Worm (Caenorhabditis elegans): ENCODE results near the gene C24B9.3.

Gene C24B9.3

DNA sequence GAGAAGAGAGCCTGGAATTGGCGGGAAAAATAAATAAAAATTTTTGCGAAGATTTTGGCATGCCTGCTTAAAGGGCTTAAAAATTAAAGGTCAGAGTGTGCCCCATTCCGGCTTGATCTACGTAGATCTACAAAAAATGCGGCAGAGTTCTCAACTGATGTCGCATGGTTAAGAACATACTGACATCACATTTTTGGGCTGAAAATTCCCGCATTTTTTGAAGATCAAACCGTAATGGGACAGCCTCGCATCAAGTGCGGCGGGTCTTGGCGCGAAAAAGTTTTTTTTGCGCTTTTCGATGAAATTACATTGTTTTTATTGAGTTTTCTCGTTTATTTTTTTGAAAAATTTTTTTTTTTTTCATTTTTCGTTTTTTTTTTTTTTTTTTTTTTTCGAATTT is 20.5 kb downstream of the C24B9.3 start:
- no peak for TF ChIP-seq W03F9.2 (tag; optimal IDR thresholded peaks at IDR 0.05)
- TF ChIP-seq him-1 (tag; optimal IDR thresholded peaks at IDR 0.05): no peak
- no peak for TF ChIP-seq dao-5 (tag; optimal IDR thresholded peaks at IDR 0.05)

ce11 chrV:2690478-2690877 is 20.9 kb downstream of the C24B9.3 start:
- TF ChIP-seq him-1 (tag; optimal IDR thresholded peaks at IDR 0.05) (no peak), dao-5 (tag; optimal IDR thresholded peaks at IDR 0.05) (no peak), W03F9.2 (tag; optimal IDR thresholded peaks at IDR 0.05) (no peak)

- TF ChIP-seq him-1 (tag; optimal IDR thresholded peaks at IDR 0.05) (no peak), dao-5 (tag; optimal IDR thresholded peaks at IDR 0.05) (no peak), W03F9.2 (tag; optimal IDR thresholded peaks at IDR 0.05) (no peak)
These were observed 22.8 kb downstream of the C24B9.3 start for ce11 chrV:2688562-2688961.

DNA sequence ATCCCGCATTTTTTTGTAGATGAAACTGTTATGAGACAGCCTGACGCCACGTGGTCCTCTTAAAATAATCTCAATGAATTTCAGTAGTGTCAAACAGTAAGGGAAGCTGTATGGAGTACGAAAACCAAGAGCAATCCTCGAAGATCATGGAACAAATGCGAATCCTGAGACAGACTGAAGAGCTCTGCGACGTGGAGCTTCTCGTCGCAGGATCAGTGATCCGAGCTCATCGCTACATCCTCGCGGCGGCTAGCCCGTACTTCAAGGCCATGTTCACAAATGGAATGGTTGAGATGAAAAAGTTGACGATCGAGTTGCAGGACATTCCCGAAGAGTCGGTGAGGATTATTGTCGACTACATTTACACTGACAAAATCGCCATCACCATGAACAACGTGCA is 27.2 kb downstream of the C24B9.3 start:
- TF ChIP-seq dao-5 (tag; optimal IDR thresholded peaks at IDR 0.05): no peak
- no peak for TF ChIP-seq him-1 (tag; optimal IDR thresholded peaks at IDR 0.05)
- TF ChIP-seq W03F9.2 (tag; optimal IDR thresholded peaks at IDR 0.05): no peak

DNA sequence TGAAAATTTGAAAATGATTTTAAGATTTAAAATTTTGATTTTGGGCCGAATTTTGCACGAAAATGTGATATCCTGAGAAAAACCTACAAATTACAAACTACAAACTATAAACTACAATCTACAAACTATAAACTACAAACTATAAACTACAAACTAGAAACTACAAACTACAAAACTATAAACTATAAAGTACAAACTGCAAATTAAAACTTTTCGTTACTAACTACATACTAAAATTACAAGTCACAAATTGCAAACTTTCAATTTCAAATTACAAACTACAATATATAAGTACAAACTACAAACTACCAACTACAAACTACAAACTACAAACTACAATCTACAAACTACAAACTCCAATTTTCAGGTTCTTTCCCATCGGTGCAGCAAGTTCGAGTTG is 27.9 kb downstream of the C24B9.3 start:
- no peak for TF ChIP-seq W03F9.2 (tag; optimal IDR thresholded peaks at IDR 0.05)
- TF ChIP-seq him-1 (tag; optimal IDR thresholded peaks at IDR 0.05): no peak
- no peak for TF ChIP-seq dao-5 (tag; optimal IDR thresholded peaks at IDR 0.05)

- no peak for TF ChIP-seq him-1 (tag; optimal IDR thresholded peaks at IDR 0.05)
- TF ChIP-seq W03F9.2 (tag; optimal IDR thresholded peaks at IDR 0.05): no peak
- TF ChIP-seq dao-5 (tag; optimal IDR thresholded peaks at IDR 0.05): no peak
These were observed 33.8 kb downstream of the C24B9.3 start for ce11 chrV:2677648-2678047.

DNA sequence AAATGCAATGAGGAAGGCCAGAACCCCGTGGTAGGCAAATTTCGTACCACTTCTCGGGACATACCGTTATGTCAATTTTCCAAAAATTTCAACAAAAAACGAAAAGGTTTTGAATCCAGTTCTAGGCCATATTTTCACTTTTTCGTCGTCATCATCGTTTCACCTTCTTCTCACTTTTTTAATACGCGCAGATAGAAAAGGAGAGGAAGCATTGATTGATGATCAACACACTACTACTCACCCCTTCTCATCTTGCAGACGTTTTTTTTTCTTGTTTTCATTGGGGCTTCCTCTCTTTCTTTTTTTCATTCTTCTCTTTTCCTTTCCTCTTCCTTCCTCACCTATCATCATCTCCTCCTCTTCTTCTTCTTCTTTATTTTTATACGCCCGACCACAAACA is 35.7 kb downstream of the C24B9.3 start:
- TF ChIP-seq W03F9.2 (tag; optimal IDR thresholded peaks at IDR 0.05) (no peak), dao-5 (tag; optimal IDR thresholded peaks at IDR 0.05) (no peak), him-1 (tag; optimal IDR thresholded peaks at IDR 0.05) (no peak)

DNA sequence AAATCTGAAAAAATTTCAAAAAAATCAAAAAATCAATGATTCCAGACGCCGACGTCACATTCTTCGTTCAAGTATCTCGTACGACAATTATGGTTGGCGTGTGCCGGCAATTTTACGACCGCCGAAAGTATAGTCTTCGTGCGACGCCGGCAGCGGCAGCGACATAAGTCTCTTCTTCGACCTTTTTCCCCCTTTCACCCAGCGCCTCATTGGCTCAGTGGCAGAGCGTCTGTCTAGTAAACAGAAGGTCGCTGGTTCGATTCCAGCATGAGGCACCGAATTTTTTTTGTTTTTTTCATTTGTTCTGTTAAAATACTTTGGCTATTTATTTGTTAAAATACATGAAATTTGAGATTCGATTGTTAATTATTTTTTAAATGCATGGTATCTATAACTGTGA is 37.6 kb downstream of the C24B9.3 start:
- no peak for TF ChIP-seq W03F9.2 (tag; optimal IDR thresholded peaks at IDR 0.05)
- TF ChIP-seq him-1 (tag; optimal IDR thresholded peaks at IDR 0.05): no peak
- no peak for TF ChIP-seq dao-5 (tag; optimal IDR thresholded peaks at IDR 0.05)

DNA sequence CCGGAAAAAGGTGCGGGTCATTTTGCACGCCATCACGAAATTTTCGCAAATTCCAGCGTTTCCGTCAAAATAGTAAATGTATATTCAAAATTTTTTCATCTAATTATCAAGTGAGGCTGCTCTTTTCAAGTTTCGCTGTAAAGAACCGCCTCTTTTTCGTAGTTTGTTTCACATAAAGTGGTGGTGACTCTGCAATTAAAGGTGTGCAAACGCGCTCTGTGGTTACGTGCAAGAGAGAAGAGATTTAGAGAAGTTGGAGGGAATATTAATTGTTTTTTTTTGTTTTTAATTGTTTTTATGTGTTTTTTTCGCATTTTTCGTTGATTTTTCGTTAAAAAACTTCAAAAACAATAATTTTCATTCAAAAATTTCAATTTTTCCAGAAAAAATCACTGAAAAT is 38.8 kb downstream of the C24B9.3 start, which contains the start of gene W02G9.3:
W02G9.3 (plus strand) TSS at position 384 of the 400 bp plus-strand sequence.
- TF ChIP-seq him-1 (tag; optimal IDR thresholded peaks at IDR 0.05) (no peak), W03F9.2 (tag; optimal IDR thresholded peaks at IDR 0.05) (peak; percentile 81)

DNA sequence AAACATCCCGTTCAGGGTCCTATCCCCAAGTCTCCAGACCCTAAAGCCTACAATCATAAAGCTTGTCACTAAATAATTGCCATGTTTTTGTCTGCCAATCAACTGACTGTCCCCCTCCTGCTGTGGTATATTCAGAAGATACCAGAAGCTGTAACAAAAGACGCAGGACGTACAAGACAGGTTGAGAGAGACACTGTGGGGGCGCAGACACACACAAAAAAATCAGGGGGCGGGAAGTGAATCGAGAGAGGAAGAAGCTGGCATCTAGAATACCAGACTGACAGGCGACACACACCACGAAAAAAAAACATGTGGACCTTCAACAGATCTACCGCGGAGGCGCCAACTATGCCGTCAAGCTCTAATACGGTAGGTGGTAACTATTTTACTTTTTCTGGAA is 40.2 kb downstream of the C24B9.3 start, which contains the start of gene kel-8:
kel-8 (plus strand) TSS at position 301 of the 400 bp plus-strand sequence.
- TF ChIP-seq dao-5 (tag; optimal IDR thresholded peaks at IDR 0.05): no peak
- TF ChIP-seq him-1 (tag; optimal IDR thresholded peaks at IDR 0.05): no peak
- no peak for TF ChIP-seq W03F9.2 (tag; optimal IDR thresholded peaks at IDR 0.05)

DNA sequence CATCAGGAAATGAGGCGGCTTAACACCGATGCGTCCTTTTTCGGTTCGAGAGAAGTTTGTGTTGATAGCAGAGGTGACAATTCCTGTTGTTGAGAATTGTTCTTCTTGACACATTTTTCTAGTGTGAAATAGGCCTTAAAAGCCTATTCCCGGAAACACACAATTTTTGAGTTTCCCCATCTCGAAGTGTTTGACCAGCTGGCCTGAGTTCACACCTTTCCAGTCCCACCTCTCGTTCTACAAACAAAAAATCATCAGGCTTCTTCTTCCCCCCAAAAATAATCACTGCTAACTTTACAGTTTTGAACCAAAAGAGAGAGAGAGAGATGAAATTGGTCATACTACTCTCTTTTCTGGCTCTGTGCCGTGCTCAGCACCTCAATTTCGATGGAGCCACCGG is 44.8 kb downstream of the C24B9.3 start, which contains the start of gene W02G9.4:
W02G9.4 (plus strand) TSS at position 301 of the 400 bp plus-strand sequence.
- TF ChIP-seq W03F9.2 (tag; optimal IDR thresholded peaks at IDR 0.05) (no peak), dao-5 (tag; optimal IDR thresholded peaks at IDR 0.05) (no peak), him-1 (tag; optimal IDR thresholded peaks at IDR 0.05) (no peak)

ce11 chrV:2664525-2665053 is 46.8 kb downstream of the C24B9.3 start, which contains the start of gene ndx-2:
Gene ndx-2 (minus strand): TSS chrV:2665003.
- TF ChIP-seq dao-5 (tag; optimal IDR thresholded peaks at IDR 0.05) (peak; percentile 33), him-1 (tag; optimal IDR thresholded peaks at IDR 0.05) (no peak)

DNA sequence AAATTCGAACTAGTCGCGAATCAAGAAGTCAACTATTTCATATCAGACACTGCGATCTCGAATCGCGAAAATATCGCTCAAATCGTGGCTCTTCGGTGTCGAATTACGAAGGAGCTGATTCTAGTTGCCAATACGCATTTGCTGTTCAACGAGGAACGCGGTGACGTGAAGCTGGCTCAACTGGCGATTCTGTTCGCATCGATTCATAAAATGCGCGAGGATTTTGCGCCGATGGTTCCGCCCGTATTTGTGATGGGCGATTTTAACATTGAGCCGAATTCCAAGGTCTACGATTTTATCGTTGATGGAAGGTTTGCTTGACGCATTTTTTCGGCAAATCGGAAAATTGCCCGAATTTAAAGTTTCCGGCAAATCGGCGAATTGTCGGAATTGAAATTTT is 50.9 kb downstream of the C24B9.3 start:
- TF ChIP-seq W03F9.2 (tag; optimal IDR thresholded peaks at IDR 0.05) (no peak), him-1 (tag; optimal IDR thresholded peaks at IDR 0.05) (no peak), dao-5 (tag; optimal IDR thresholded peaks at IDR 0.05) (no peak)

ce11 chrV:2657682-2658081 is 53.7 kb downstream of the C24B9.3 start:
- TF ChIP-seq him-1 (tag; optimal IDR thresholded peaks at IDR 0.05): no peak
- TF ChIP-seq W03F9.2 (tag; optimal IDR thresholded peaks at IDR 0.05): peak; percentile 2
- TF ChIP-seq dao-5 (tag; optimal IDR thresholded peaks at IDR 0.05): no peak
